Fruit fly (Drosophila melanogaster): ENCODE results near the gene CG46399.

Gene CG46399

dm6 chrX:14905499-14906044 is 46.5 kb downstream of the CG46399 start, which contains the start of gene CG9512 (continued):
- peak; percentile 78 for TF ChIP-seq GATAe (GFP tag; conservative IDR thresholded peaks at IDR 0.05)
- no peak for TF ChIP-seq dpn (GFP tag; optimal IDR thresholded peaks at IDR 0.05)
- TF ChIP-seq Sox100B (GFP tag; optimal IDR thresholded peaks at IDR 0.05) = no peak
- peak; percentile 98 for TF ChIP-seq sug (tag; optimal IDR thresholded peaks at IDR 0.05)
- TF ChIP-seq nom (GFP tag; optimal IDR thresholded peaks at IDR 0.05) = no peak
- TF ChIP-seq Med (GFP tag) = peak; percentile 43
- peak; percentile 10 for TF ChIP-seq CG2678 (tag; optimal IDR thresholded peaks at IDR 0.05)
- peak; percentile 93; the same call in 3 of the 4 replicates for TF ChIP-seq chinmo (GFP tag; IDR thresholded peaks at IDR 0.05; ENCODE audit: partially characterized antibody)
- no peak for TF ChIP-seq Fer2 (tag; optimal IDR thresholded peaks at IDR 0.05)
- peak in 1 of 2 experiments; percentile 58 for TF ChIP-seq Eip74EF (GFP tag; optimal IDR thresholded peaks at IDR 0.05)
- TF ChIP-seq CG34376 (GFP tag; optimal IDR thresholded peaks at IDR 0.05) = peak; percentile 60
- TF ChIP-seq vnd (GFP tag; IDR thresholded peaks at IDR 0.05; ENCODE audit: partially characterized antibody) = no peak
- no peak for TF ChIP-seq unpg (GFP tag; optimal IDR thresholded peaks at IDR 0.05)
- TF ChIP-seq D19B (GFP tag; optimal IDR thresholded peaks at IDR 0.05) = no peak
- no peak for TF ChIP-seq schlank (tag; optimal IDR thresholded peaks at IDR 0.05)
- peak; percentile 82 for TF ChIP-seq Deaf1 (tag; optimal IDR thresholded peaks at IDR 0.05)
- peak; percentile 2 for TF ChIP-seq Nf-YC (tag; optimal IDR thresholded peaks at IDR 0.05)
- TF ChIP-seq yki (optimal IDR thresholded peaks at IDR 0.05) = no peak
- TF ChIP-seq ci (GFP tag; IDR thresholded peaks at IDR 0.05) = peak; percentile 68; the same call in 2 of the 3 replicates
- TF ChIP-seq odd (GFP tag; optimal IDR thresholded peaks at IDR 0.05) = peak; percentile 40
- TF ChIP-seq CG32532 (GFP tag; IDR thresholded peaks at IDR 0.05) = no peak
- TF ChIP-seq HLH3B (GFP tag; IDR thresholded peaks at IDR 0.05) = no peak
- TF ChIP-seq Tbp (GFP tag; optimal IDR thresholded peaks at IDR 0.05) = no peak
- TF ChIP-seq crc (GFP tag; optimal IDR thresholded peaks at IDR 0.05) = no peak
- no peak for TF ChIP-seq sima (GFP tag; optimal IDR thresholded peaks at IDR 0.05)
- peak; percentile 67 for TF ChIP-seq exex (tag; optimal IDR thresholded peaks at IDR 0.05)
- TF ChIP-seq CG10543 (GFP tag; optimal IDR thresholded peaks at IDR 0.05) = peak; percentile 63
- peak; percentile 16 for TF ChIP-seq CG13296 (GFP tag; optimal IDR thresholded peaks at IDR 0.05)
- TF ChIP-seq CG15479 (GFP tag; optimal IDR thresholded peaks at IDR 0.05) = peak; percentile 11
- TF ChIP-seq Kr (GFP tag; optimal IDR thresholded peaks at IDR 0.05) = no peak
- peak; percentile 91 for TF ChIP-seq grn (GFP tag; optimal IDR thresholded peaks at IDR 0.05)
- peak; percentile 56 for TF ChIP-seq CG32772 (GFP tag; IDR thresholded peaks at IDR 0.05)
- no peak for TF ChIP-seq prd (optimal IDR thresholded peaks at IDR 0.05)
- no peak for TF ChIP-seq prd (GFP tag; IDR thresholded peaks at IDR 0.05)
- TF ChIP-seq Hey (tag; optimal IDR thresholded peaks at IDR 0.05) = peak; percentile 82
- peak; percentile 14; the same call in 1 of the 2 replicates for TF ChIP-seq vvl (GFP tag; IDR thresholded peaks at IDR 0.05)
- TF ChIP-seq sd (tag; optimal IDR thresholded peaks at IDR 0.05) = peak; percentile 11
- no peak for TF ChIP-seq Hsf (GFP tag; optimal IDR thresholded peaks at IDR 0.05)
- no peak for TF ChIP-seq ranshi (GFP tag; IDR thresholded peaks at IDR 0.05)
- TF ChIP-seq Vsx1 (GFP tag; optimal IDR thresholded peaks at IDR 0.05) = peak; percentile 52
- TF ChIP-seq Atf6 (GFP tag; IDR thresholded peaks at IDR 0.05) = 0 out of 2 replicates have a peak, but pooled peaks have one; percentile 8
- TF ChIP-seq Xbp1 (GFP tag; optimal IDR thresholded peaks at IDR 0.05) = no peak
